Worm (Caenorhabditis elegans): ENCODE results near the gene mrpl-35.

ce11 chrIII:3542105-3542504 lies 32.1 kb downstream of the mrpl-35 start:
- TF ChIP-seq dao-5 (tag; optimal IDR thresholded peaks at IDR 0.05) (no peak), W03F9.2 (tag; optimal IDR thresholded peaks at IDR 0.05) (no peak)

Data from whole organism, L4/young adult.